Worm (Caenorhabditis elegans): ENCODE data around the gene clpp-1.

DNA sequence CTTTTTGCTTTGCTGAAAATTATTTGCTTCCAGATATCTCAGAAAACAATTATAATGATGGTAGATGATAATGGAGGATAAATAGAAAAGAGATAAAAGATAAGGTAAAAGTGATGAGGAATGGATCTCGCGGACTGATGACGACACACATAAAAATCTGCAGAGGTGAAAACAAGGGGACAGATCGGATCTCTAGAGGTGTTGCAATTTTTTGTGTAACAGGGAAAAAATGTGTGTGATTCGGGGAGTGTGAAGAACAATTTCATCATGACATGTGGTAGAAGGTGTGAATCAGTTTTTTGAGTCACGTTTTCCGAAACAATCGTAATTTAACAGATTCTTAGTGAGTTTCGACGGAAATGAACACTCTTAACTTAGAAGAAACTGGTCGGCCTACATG, 13.7 kb downstream of the clpp-1 start:
- TF ChIP-seq pes-1 (GFP tag; IDR thresholded peaks at IDR 0.05) (no peak), sea-1 (GFP tag; conservative IDR thresholded peaks at IDR 0.05) (no peak), ama-1 (optimal IDR thresholded peaks at IDR 0.05) (no peak), ceh-13 (GFP tag; optimal IDR thresholded peaks at IDR 0.05) (no peak), hmbx-1 (tag; optimal IDR thresholded peaks at IDR 0.05) (no peak), F13C5.2 (tag; optimal IDR thresholded peaks at IDR 0.05) (no peak), scrt-1 (GFP tag; IDR thresholded peaks at IDR 0.05) (no peak), hnd-1 (tag; optimal IDR thresholded peaks at IDR 0.05) (no peak), ceh-36 (tag; optimal IDR thresholded peaks at IDR 0.05) (no peak)

All from whole organism, early embryonic.